Fruit fly (Drosophila melanogaster) Kc167 (cell line): Measurements from ENCODE around the gene CG12945.

ENCODE experiments used
- Myc ChIP-seq: fragments of >200 bp; optimal IDR thresholded peaks from 2 replicates; lab custom pipeline; 2017; ENCODE audit warnings: missing external identifiers
- Sin3A ChIP-seq: fragments of >200 bp; optimal IDR thresholded peaks from 2 replicates; lab custom pipeline; 2018; ENCODE audit warnings: missing external identifiers
- h ChIP-seq: fragments of >200 bp; optimal IDR thresholded peaks from 3 replicates; lab custom pipeline; 2018; ENCODE audit warnings: missing external identifiers
- insv ChIP-seq: fragments of >200 bp; optimal IDR thresholded peaks from 3 replicates; lab custom pipeline; 2018; ENCODE audit warnings: missing external identifiers
- psq ChIP-seq: fragments of >200 bp; optimal IDR thresholded peaks from 2 replicates; lab custom pipeline; 2017; ENCODE audit warnings: missing external identifiers

DNA sequence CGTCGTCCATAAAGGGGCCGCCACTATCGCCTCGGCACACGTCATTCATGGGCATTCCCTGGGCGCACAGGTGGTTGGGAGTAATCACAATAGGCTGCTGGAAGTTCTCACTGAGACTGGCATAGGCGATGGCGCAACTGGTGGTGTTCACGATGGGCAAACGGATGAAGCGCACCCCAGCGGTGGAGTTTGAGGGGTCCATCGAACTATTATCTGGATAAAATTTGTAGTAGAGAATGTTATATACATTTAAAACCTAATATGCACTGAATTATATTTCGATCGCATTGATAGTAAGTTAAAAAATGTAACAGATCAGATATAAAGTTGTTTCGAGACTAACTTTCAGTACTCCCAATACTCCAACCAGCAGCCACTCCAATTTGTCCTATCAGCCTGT is 47.8 kb downstream of the CG12945 start, which contains the start of gene CG31415:
- no peak for TF ChIP-seq Myc
- TF ChIP-seq insv (lab: Kevin White, UChicago) = no peak
- TF ChIP-seq psq (lab: Kevin White, UChicago) = no peak
- no peak for TF ChIP-seq h (lab: Kevin White, UChicago)
- TF ChIP-seq Sin3A = no peak
